Worm (Caenorhabditis elegans) whole organism, L2 larva: Measurements from ENCODE around the gene clec-60.

Source experiments
- C34F6.9 ChIP-seq: fragments of 150-350 bp; optimal IDR thresholded peaks from 2 replicates; lab custom pipeline; 2014; ENCODE audit warnings: missing biosample characterization, missing genetic modification characterization
- F13H6.1 ChIP-seq: sonication (generic microtip); optimal IDR thresholded peaks from 2 replicates; lab custom pipeline; 2016; ENCODE audit warnings: missing genetic modification characterization, missing compliant biosample characterization
- R02D3.7 ChIP-seq: fragments of 150-350 bp; optimal IDR thresholded peaks from 2 replicates; lab custom pipeline; 2014; ENCODE audit warnings: missing biosample characterization, missing genetic modification characterization
- Y55F3AM.14 ChIP-seq: fragments of 200-800 bp; sonication (Bioruptor generic); optimal IDR thresholded peaks from 2 replicates; lab custom pipeline; 2018; ENCODE audit warnings: mild to moderate bottlenecking, missing genetic modification characterization, missing compliant biosample characterization
- alr-1 ChIP-seq: fragments of 150-350 bp; optimal IDR thresholded peaks from 2 replicates; lab custom pipeline; 2014; ENCODE audit warnings: missing biosample characterization, missing genetic modification characterization
- ama-1 ChIP-seq: fragments of 150-350 bp; optimal IDR thresholded peaks from 2 replicates; lab custom pipeline; 2018; ENCODE audit warnings: inconsistent platforms
- blmp-1 ChIP-seq: sonication (generic microtip); optimal IDR thresholded peaks from 2 replicates; lab custom pipeline; 2017; ENCODE audit warnings: missing genetic modification characterization, mild to moderate bottlenecking, missing compliant biosample characterization, antibody characterized with exemption, moderate library complexity; ENCODE audit not compliant: insufficient read depth
- crh-2 ChIP-seq: sonication (generic microtip); optimal IDR thresholded peaks from 2 replicates; lab custom pipeline; 2017; ENCODE audit warnings: missing biosample characterization, missing genetic modification characterization
- elt-3 ChIP-seq: sonication (generic microtip); optimal IDR thresholded peaks from 2 replicates; lab custom pipeline; 2017; ENCODE audit warnings: missing biosample characterization, missing genetic modification characterization
- fos-1 ChIP-seq: fragments of 150-350 bp; optimal IDR thresholded peaks from 2 replicates; lab custom pipeline; 2014; ENCODE audit warnings: missing biosample characterization, missing genetic modification characterization
- gmeb-1 ChIP-seq: fragments of 150-350 bp; optimal IDR thresholded peaks from 2 replicates; lab custom pipeline; 2014; ENCODE audit warnings: missing biosample characterization, missing genetic modification characterization
- lin-11 ChIP-seq: fragments of 150-350 bp; sonication (generic microtip); optimal IDR thresholded peaks from 2 replicates; lab custom pipeline; 2014; ENCODE audit warnings: missing biosample characterization, missing genetic modification characterization, inconsistent platforms, mixed read lengths
- lin-39 ChIP-seq: fragments of 150-350 bp; optimal IDR thresholded peaks from 2 replicates; lab custom pipeline; 2014; ENCODE audit warnings: missing biosample characterization, missing genetic modification reagents, missing genetic modification characterization
- lsy-2 ChIP-seq, 2 experiments: fragments of 150-350 bp in 1 of 2; sonication (generic microtip) in 1 of 2; optimal IDR thresholded peaks; 2 replicates each; lab custom pipeline; 2014 to 2017; ENCODE audit warnings: missing biosample characterization in 2 of 2, missing genetic modification characterization in 2 of 2
- mdl-1 ChIP-seq, 2 experiments: fragments of 150-350 bp in 1 of 2; sonication (generic microtip) in 1 of 2; optimal IDR thresholded peaks; 2 replicates each; lab custom pipeline; 2017; ENCODE audit warnings: missing biosample characterization in 2 of 2, missing genetic modification characterization in 2 of 2
- nhr-10 ChIP-seq: sonication (generic microtip); optimal IDR thresholded peaks from 2 replicates; lab custom pipeline; 2017; ENCODE audit warnings: missing biosample characterization, missing genetic modification characterization
- nhr-11 ChIP-seq: fragments of 150-350 bp; optimal IDR thresholded peaks from 2 replicates; lab custom pipeline; 2014; ENCODE audit warnings: missing biosample characterization, missing genetic modification characterization
- nhr-12 ChIP-seq: fragments of 150-350 bp; optimal IDR thresholded peaks from 2 replicates; lab custom pipeline; 2014; ENCODE audit warnings: missing biosample characterization, missing genetic modification characterization
- nhr-129 ChIP-seq: fragments of 150-350 bp; optimal IDR thresholded peaks from 2 replicates; lab custom pipeline; 2014; ENCODE audit warnings: missing biosample characterization, missing genetic modification characterization
- nhr-21 ChIP-seq: fragments of 150-350 bp; optimal IDR thresholded peaks from 2 replicates; lab custom pipeline; 2014; ENCODE audit warnings: missing biosample characterization, missing genetic modification characterization
- nhr-23 ChIP-seq: fragments of 150-350 bp; optimal IDR thresholded peaks from 2 replicates; lab custom pipeline; 2014; ENCODE audit warnings: missing biosample characterization, missing genetic modification reagents, missing genetic modification characterization
- nhr-25 ChIP-seq: fragments of 150-350 bp; sonication (generic microtip); optimal IDR thresholded peaks from 3 replicates; lab custom pipeline; 2014; ENCODE audit warnings: missing biosample characterization, missing genetic modification characterization
- nhr-6 ChIP-seq: fragments of 150-350 bp; optimal IDR thresholded peaks from 2 replicates; lab custom pipeline; 2014; ENCODE audit warnings: missing biosample characterization, missing genetic modification characterization
- peb-1 ChIP-seq: fragments of 150-350 bp; optimal IDR thresholded peaks from 2 replicates; lab custom pipeline; 2014; ENCODE audit warnings: missing biosample characterization, missing genetic modification characterization
- sem-4 ChIP-seq: fragments of 150-350 bp; optimal IDR thresholded peaks from 2 replicates; lab custom pipeline; 2014; ENCODE audit warnings: missing biosample characterization, missing genetic modification reagents, missing genetic modification characterization
- sma-3 ChIP-seq: sonication (generic microtip); optimal IDR thresholded peaks from 2 replicates; lab custom pipeline; 2016; ENCODE audit warnings: missing genetic modification reagents, missing genetic modification characterization, missing compliant biosample characterization
- sma-9 ChIP-seq, 2 experiments: fragments of 150-350 bp in 1 of 2; sonication (generic microtip) in 1 of 2; optimal IDR thresholded peaks; 2 replicates each; lab custom pipeline; 2014 to 2016; ENCODE audit warnings: missing genetic modification characterization in 2 of 2, mild to moderate bottlenecking in 1 of 2, missing biosample characterization in 1 of 2, missing compliant biosample characterization in 1 of 2, missing genetic modification reagents in 1 of 2, moderate library complexity in 1 of 2
- unc-39 ChIP-seq: fragments of 150-350 bp; optimal IDR thresholded peaks from 2 replicates; lab custom pipeline; 2014; ENCODE audit warnings: missing biosample characterization, missing genetic modification characterization
- unc-55 ChIP-seq: fragments of 150-350 bp; sonication (generic microtip); optimal IDR thresholded peaks from 3 replicates; lab custom pipeline; 2014; ENCODE audit warnings: missing biosample characterization, missing genetic modification reagents, missing genetic modification characterization
- zag-1 ChIP-seq: fragments of 150-350 bp; optimal IDR thresholded peaks from 2 replicates; lab custom pipeline; 2014; ENCODE audit warnings: missing biosample characterization, missing genetic modification characterization
- ztf-1 ChIP-seq: fragments of 200-800 bp; sonication (Bioruptor generic); conservative IDR thresholded peaks from 2 replicates; pipeline ENCODE4 v1.3.6; 2022; ENCODE audit warnings: missing genetic modification characterization, missing compliant biosample characterization
- ztf-4 ChIP-seq: fragments of 150-350 bp; optimal IDR thresholded peaks from 2 replicates; lab custom pipeline; 2014; ENCODE audit warnings: missing biosample characterization, missing genetic modification characterization

The clec-60 gene

ce11 chrII:10446814-10447213 lies 34.9 kb downstream of the clec-60 start:
- peak; percentile 3 for TF ChIP-seq nhr-11
- TF ChIP-seq sma-9 (GFP tag; optimal IDR thresholded peaks at IDR 0.05; lab: Kevin White, UChicago), result no peak
- no peak for TF ChIP-seq sma-9 (tag; optimal IDR thresholded peaks at IDR 0.05; lab: Kevin White, UChicago)

DNA sequence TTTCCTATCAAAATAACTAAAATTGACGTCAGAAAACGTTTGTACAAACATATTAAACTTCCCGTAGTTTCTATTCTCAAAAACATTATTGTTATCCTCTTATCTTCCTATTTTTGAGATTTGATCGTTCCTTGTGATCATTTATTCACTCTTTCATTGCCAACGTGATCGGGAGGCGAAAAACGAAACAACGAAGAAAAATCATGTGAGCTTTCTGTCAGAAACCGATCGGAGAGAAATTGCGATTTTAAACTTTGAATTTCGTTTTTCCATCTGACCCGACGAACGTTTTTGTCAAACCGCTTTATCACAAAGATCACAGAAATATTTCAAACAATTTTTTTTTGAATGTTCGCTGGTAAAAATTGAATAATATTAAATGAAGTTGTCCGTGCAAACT lies 35.4 kb downstream of the clec-60 start:
- peak; percentile 83 for TF ChIP-seq nhr-129 (tag; lab: Kevin White, UChicago)
- no peak for TF ChIP-seq ztf-1 (GFP tag; lab: Robert Waterston, UW)
- TF ChIP-seq blmp-1, result peak; percentile 61
- peak in 1 of 2 experiments; percentile 19 for TF ChIP-seq lsy-2 (tag; optimal IDR thresholded peaks at IDR 0.05; lab: Kevin White, UChicago)
- TF ChIP-seq zag-1 (tag; lab: Kevin White, UChicago), result no peak
- TF ChIP-seq nhr-10 (tag; lab: Kevin White, UChicago), result no peak
- no peak for TF ChIP-seq nhr-12 (tag; lab: Kevin White, UChicago)
- TF ChIP-seq R02D3.7 (tag; lab: Kevin White, UChicago), result no peak
- TF ChIP-seq nhr-6 (tag; lab: Kevin White, UChicago), result peak; percentile 48
- peak; percentile 86 for TF ChIP-seq sma-9 (GFP tag; optimal IDR thresholded peaks at IDR 0.05; lab: Kevin White, UChicago)
- TF ChIP-seq sma-9 (tag; optimal IDR thresholded peaks at IDR 0.05; lab: Kevin White, UChicago), result no peak
- peak; percentile 59 for TF ChIP-seq crh-2 (tag; lab: Kevin White, UChicago)
- no peak for TF ChIP-seq mdl-1 (tag; optimal IDR thresholded peaks at IDR 0.05; lab: Kevin White, UChicago)
- TF ChIP-seq nhr-25, result peak; percentile 23
- no peak for TF ChIP-seq lin-11 (tag; lab: Kevin White, UChicago)
- TF ChIP-seq ama-1 (lab: Kevin White, UChicago), result peak; percentile 54
- peak; percentile 48 for TF ChIP-seq nhr-21 (tag; lab: Kevin White, UChicago)
- peak; percentile 41 for TF ChIP-seq sma-3
- peak; percentile 21 for TF ChIP-seq sem-4
- no peak for TF ChIP-seq unc-39 (tag; lab: Kevin White, UChicago)
- TF ChIP-seq nhr-11, result no peak
- peak; percentile 43 for TF ChIP-seq ztf-4
- peak; percentile 15 for TF ChIP-seq C34F6.9 (tag; lab: Kevin White, UChicago)
- no peak for TF ChIP-seq nhr-23

DNA sequence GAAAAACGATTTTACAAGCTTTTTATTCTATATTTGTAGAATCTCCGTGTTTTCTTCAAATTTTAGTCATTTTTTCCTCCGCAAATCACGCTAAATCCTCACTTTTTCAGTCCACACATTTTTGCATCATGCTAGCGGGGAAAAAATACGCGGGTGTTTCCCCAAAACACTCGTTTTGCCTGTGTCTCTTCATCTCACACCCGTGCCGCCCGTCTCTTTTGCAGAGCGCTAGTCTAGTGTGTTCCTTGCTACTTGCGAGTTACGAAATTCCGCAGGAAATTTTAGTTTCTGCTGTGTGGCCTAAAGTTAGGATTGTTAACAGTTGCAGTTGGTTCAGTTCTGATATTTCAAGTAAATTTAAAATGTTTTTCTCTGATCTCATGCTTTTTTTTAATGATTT lies 35.9 kb downstream of the clec-60 start:
- peak; percentile 83 for TF ChIP-seq sma-9 (GFP tag; optimal IDR thresholded peaks at IDR 0.05; lab: Kevin White, UChicago)
- no peak for TF ChIP-seq sma-9 (tag; optimal IDR thresholded peaks at IDR 0.05; lab: Kevin White, UChicago)
- TF ChIP-seq lin-39 (tag; lab: Kevin White, UChicago), result no peak
- peak in 1 of 2 experiments; percentile 7 for TF ChIP-seq lsy-2 (tag; optimal IDR thresholded peaks at IDR 0.05; lab: Kevin White, UChicago)
- peak; percentile 17 for TF ChIP-seq lin-11 (tag; lab: Kevin White, UChicago)
- peak; percentile 7 for TF ChIP-seq gmeb-1 (tag; lab: Kevin White, UChicago)
- peak; percentile 32 for TF ChIP-seq unc-55 (GFP tag; lab: Kevin White, UChicago)
- no peak for TF ChIP-seq alr-1
- peak; percentile 43 for TF ChIP-seq ama-1 (lab: Kevin White, UChicago)
- no peak for TF ChIP-seq Y55F3AM.14
- peak; percentile 22 for TF ChIP-seq C34F6.9 (tag; lab: Kevin White, UChicago)
- peak; percentile 56 for TF ChIP-seq fos-1
- no peak for TF ChIP-seq sma-3
- TF ChIP-seq mdl-1 (tag; optimal IDR thresholded peaks at IDR 0.05; lab: Kevin White, UChicago), result peak; percentile 15 to 23
- no peak for TF ChIP-seq crh-2 (tag; lab: Kevin White, UChicago)
- peak; percentile 97 for TF ChIP-seq nhr-129 (tag; lab: Kevin White, UChicago)
- TF ChIP-seq peb-1 (tag; lab: Kevin White, UChicago), result no peak
- peak; percentile 63 for TF ChIP-seq nhr-11

ce11 chrII:10444971-10445707 lies 36.5 kb downstream of the clec-60 start:
- TF ChIP-seq unc-55 (GFP tag; lab: Kevin White, UChicago), result no peak
- TF ChIP-seq F13H6.1 (tag; lab: Kevin White, UChicago), result peak; percentile 16
- peak; percentile 34 for TF ChIP-seq sma-9 (GFP tag; optimal IDR thresholded peaks at IDR 0.05; lab: Kevin White, UChicago)
- TF ChIP-seq sma-9 (tag; optimal IDR thresholded peaks at IDR 0.05; lab: Kevin White, UChicago), result no peak
- no peak for TF ChIP-seq lin-39 (tag; lab: Kevin White, UChicago)
- TF ChIP-seq elt-3, result no peak
- no peak for TF ChIP-seq nhr-11
- TF ChIP-seq ama-1 (lab: Kevin White, UChicago), result no peak
- peak; percentile 22 for TF ChIP-seq nhr-129 (tag; lab: Kevin White, UChicago)
- peak in 1 of 2 experiments; percentile 74 for TF ChIP-seq lsy-2 (tag; optimal IDR thresholded peaks at IDR 0.05; lab: Kevin White, UChicago)
